Fruit fly (Drosophila melanogaster): Measurements from ENCODE around the gene Cox10.

Gene Cox10

DNA sequence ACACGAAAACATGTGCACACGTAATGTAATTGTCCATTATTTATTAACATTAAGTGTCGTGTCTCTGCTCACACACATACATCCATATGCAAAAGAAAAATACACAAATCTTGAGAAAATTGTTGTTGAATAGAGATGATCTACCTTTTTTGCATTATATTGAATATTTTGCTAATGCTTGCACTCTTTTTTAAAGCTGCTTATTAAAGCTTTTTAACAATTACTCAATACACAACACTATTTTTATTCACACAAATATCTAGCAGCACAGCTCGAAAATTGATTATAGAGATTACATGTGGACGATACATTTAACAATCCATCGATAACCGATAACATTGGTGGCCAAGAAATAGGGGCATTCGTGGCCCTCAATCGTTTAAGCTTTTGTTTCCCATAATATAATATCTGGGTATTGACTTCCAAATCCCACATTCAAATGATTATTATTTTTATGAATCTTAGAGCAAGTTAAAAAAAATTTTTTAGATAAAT lies 39.2 kb upstream of the Cox10 start, which contains the start of gene Ufd4 (continued):
- TF ChIP-seq trem (tag; optimal IDR thresholded peaks at IDR 0.05) (peak; percentile 66), CG17328 (GFP tag; IDR thresholded peaks at IDR 0.05) (peak; percentile 58), phol (tag; optimal IDR thresholded peaks at IDR 0.05) (peak; percentile 73), CG1602 (GFP tag; optimal IDR thresholded peaks at IDR 0.05) (peak; percentile 46), CG6689 (GFP tag; IDR thresholded peaks at IDR 0.05) (peak; percentile 75; the same call in 1 of the 2 replicates), HLH3B (GFP tag; IDR thresholded peaks at IDR 0.05) (peak; percentile 74; the same call in 1 of the 2 replicates), D (optimal IDR thresholded peaks at IDR 0.05) (no peak), D (GFP tag; optimal IDR thresholded peaks at IDR 0.05) (peak; percentile 26), chn (GFP tag; optimal IDR thresholded peaks at IDR 0.05) (peak; percentile 72), ftz-f1 (GFP tag; optimal IDR thresholded peaks at IDR 0.05) (no peak), gsb-n (tag; optimal IDR thresholded peaks at IDR 0.05) (no peak), HHEX (GFP tag; optimal IDR thresholded peaks at IDR 0.05) (no peak), vvl (GFP tag; IDR thresholded peaks at IDR 0.05) (peak; percentile 88; the same call in 1 of the 2 replicates), btn (GFP tag; optimal IDR thresholded peaks at IDR 0.05) (peak; percentile 14), Side (GFP tag; optimal IDR thresholded peaks at IDR 0.05) (peak; percentile 59), chinmo (GFP tag; IDR thresholded peaks at IDR 0.05; ENCODE audit: partially characterized antibody) (no peak), gcm2 (GFP tag; optimal IDR thresholded peaks at IDR 0.05) (peak; percentile 56), CG7745 (tag; optimal IDR thresholded peaks at IDR 0.05) (peak; percentile 7), Nf-YA (GFP tag; IDR thresholded peaks at IDR 0.05) (peak; percentile 44; the same call in 1 of the 2 replicates), CG4820 (GFP tag; optimal IDR thresholded peaks at IDR 0.05) (peak; percentile 59), CG18619 (GFP tag; optimal IDR thresholded peaks at IDR 0.05) (peak; percentile 19), CG32772 (GFP tag; IDR thresholded peaks at IDR 0.05) (no peak), CG15479 (GFP tag; optimal IDR thresholded peaks at IDR 0.05) (no peak), CG10979 (tag; optimal IDR thresholded peaks at IDR 0.05) (peak; percentile 64), Xbp1 (GFP tag; optimal IDR thresholded peaks at IDR 0.05) (peak; percentile 76), CG9876 (GFP tag; optimal IDR thresholded peaks at IDR 0.05) (no peak), HmgZ (tag; optimal IDR thresholded peaks at IDR 0.05) (peak; percentile 64), az2 (GFP tag; optimal IDR thresholded peaks at IDR 0.05) (peak; percentile 72), CG3847 (GFP tag; IDR thresholded peaks at IDR 0.05) (no peak), vfl (GFP tag; optimal IDR thresholded peaks at IDR 0.05) (peak; percentile 46), CG14710 (tag; optimal IDR thresholded peaks at IDR 0.05) (peak; percentile 66), CG1603 (tag; optimal IDR thresholded peaks at IDR 0.05) (no peak), nerfin-1 (tag; optimal IDR thresholded peaks at IDR 0.05) (no peak), Kr (GFP tag; optimal IDR thresholded peaks at IDR 0.05) (no peak), D19A (tag; optimal IDR thresholded peaks at IDR 0.05) (no peak), gcm (GFP tag; optimal IDR thresholded peaks at IDR 0.05) (no peak), hkb (optimal IDR thresholded peaks at IDR 0.05) (no peak), hkb (GFP tag; IDR thresholded peaks at IDR 0.05) (peak; percentile 84), CG18476 (GFP tag; optimal IDR thresholded peaks at IDR 0.05) (peak; percentile 69), CG1024 (GFP tag; IDR thresholded peaks at IDR 0.05) (peak; percentile 80; the same call in 1 of the 2 replicates), CG2712 (tag; optimal IDR thresholded peaks at IDR 0.05) (peak; percentile 86), Pdp1 (GFP tag; optimal IDR thresholded peaks at IDR 0.05) (peak; percentile 45 to 80), ash1 (GFP tag; optimal IDR thresholded peaks at IDR 0.05) (no peak), CG16863 (GFP tag; optimal IDR thresholded peaks at IDR 0.05) (peak; percentile 63), zfh1 (GFP tag; IDR thresholded peaks at IDR 0.05) (peak; percentile 75; the same call in 2 of the 3 replicates), slp2 (GFP tag; optimal IDR thresholded peaks at IDR 0.05) (peak; percentile 45), crp (GFP tag; optimal IDR thresholded peaks at IDR 0.05) (no peak), CG2199 (GFP tag; IDR thresholded peaks at IDR 0.05) (0 out of 3 replicates have a peak, but pooled peaks have one; percentile 7), Meics (GFP tag; optimal IDR thresholded peaks at IDR 0.05) (no peak), ci (GFP tag; IDR thresholded peaks at IDR 0.05) (no peak; the same call in 2 of the 3 replicates), Atf-2 (GFP tag; optimal IDR thresholded peaks at IDR 0.05) (peak; percentile 27)

Measured in whole organism, embryonic.